Worm (Caenorhabditis elegans): ENCODE results near the gene F38A5.22.

DNA sequence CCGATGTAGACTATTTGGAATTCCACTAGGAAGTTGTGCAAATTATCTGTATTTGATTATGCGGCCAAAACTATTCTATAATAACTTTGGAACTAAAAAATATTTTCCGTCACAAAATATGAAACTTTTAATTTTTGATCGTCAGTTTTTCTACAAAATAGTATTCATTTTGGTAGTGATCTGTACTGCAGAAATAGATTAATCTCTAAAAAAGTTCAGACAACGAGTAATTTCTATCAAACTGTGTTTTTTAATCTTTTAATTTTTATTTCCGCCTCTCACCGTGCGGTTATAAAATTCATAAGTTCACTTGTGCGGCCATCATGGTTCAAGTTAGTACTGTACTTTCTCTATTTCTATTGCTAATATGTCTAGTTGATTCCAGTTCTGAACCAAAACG is 42.5 kb upstream of the F38A5.22 start, which contains the start of gene C01B10.7:
- TF ChIP-seq aly-2 (tag; optimal IDR thresholded peaks at IDR 0.05) (no peak), ama-1 (optimal IDR thresholded peaks at IDR 0.05) (no peak), mdl-1 (tag; optimal IDR thresholded peaks at IDR 0.05) (no peak), elt-1 (tag; optimal IDR thresholded peaks at IDR 0.05) (no peak), unc-62 (GFP tag; optimal IDR thresholded peaks at IDR 0.05) (no peak), ztf-11 (tag; optimal IDR thresholded peaks at IDR 0.05) (no peak), ZK546.5 (tag; optimal IDR thresholded peaks at IDR 0.05) (no peak), nhr-10 (tag; optimal IDR thresholded peaks at IDR 0.05) (no peak), nhr-77 (tag; optimal IDR thresholded peaks at IDR 0.05) (no peak), lin-39 (tag; optimal IDR thresholded peaks at IDR 0.05) (no peak)

Data from whole organism, L2 larva.